Fruit fly (Drosophila melanogaster) whole organism, larva: ENCODE measurements around the gene Urm1.

Source experiments
- noc ChIP-seq: fragments of 200-800 bp; sonication (Bioruptor generic); optimal IDR thresholded peaks from 3 replicates; lab custom pipeline; 2019; ENCODE audit warnings: missing biosample characterization, mild to moderate bottlenecking, missing genetic modification characterization, moderate library complexity

The Urm1 gene

dm6 chr3L:7640297-7640696 lies at the start of gene Urm1:
Gene Urm1 (minus strand): TSS chr3L:7640446.
- no peak for TF ChIP-seq noc (tag; lab: Kevin White, UChicago)

- no peak for TF ChIP-seq noc (tag; lab: Kevin White, UChicago)
These were observed 14.1 kb upstream of the Urm1 start, which contains the start of gene CG7492 for dm6 chr3L:7654048-7654961. Gene CG7492 (minus strand): TSS chr3L:7654752.

dm6 chr3L:7650968-7651367 lies 10.7 kb upstream of the Urm1 start, which contains the start of gene PGRP-SD:
Gene PGRP-SD (plus strand): TSS chr3L:7651180.
- no peak for TF ChIP-seq noc (tag; lab: Kevin White, UChicago)

dm6 chr3L:7650248-7650647 lies 10.0 kb upstream of the Urm1 start, which contains the start of gene CG32373:
Gene CG32373 (plus strand): TSS chr3L:7650548.
- TF ChIP-seq noc (tag; lab: Kevin White, UChicago), result no peak

dm6 chr3L:7643562-7643961 lies 3.3 kb upstream of the Urm1 start:
- TF ChIP-seq noc (tag; lab: Kevin White, UChicago), result no peak

- no peak for TF ChIP-seq noc (tag; lab: Kevin White, UChicago)
These were observed 1.2 kb upstream of the Urm1 start, which contains the start of gene CG7506 for dm6 chr3L:7641467-7641866. Gene CG7506 (minus strand): TSS chr3L:7641648.

- no peak for TF ChIP-seq noc (tag; lab: Kevin White, UChicago)
These were observed 713 bp downstream of the Urm1 start for dm6 chr3L:7639533-7639932.

dm6 chr3L:7634743-7635469 lies 5.3 kb downstream of the Urm1 start:
- no peak for TF ChIP-seq noc (tag; lab: Kevin White, UChicago)

dm6 chr3L:7633619-7634018 lies 6.6 kb downstream of the Urm1 start:
- TF ChIP-seq noc (tag; lab: Kevin White, UChicago), result no peak

- TF ChIP-seq noc (tag; lab: Kevin White, UChicago), result no peak
These were observed 7.5 kb downstream of the Urm1 start for dm6 chr3L:7632540-7633263.

dm6 chr3L:7630047-7630446 lies 10.2 kb downstream of the Urm1 start:
- TF ChIP-seq noc (tag; lab: Kevin White, UChicago), result no peak

- no peak for TF ChIP-seq noc (tag; lab: Kevin White, UChicago)
These were observed 15.7 kb downstream of the Urm1 start for dm6 chr3L:7624561-7624960.

- no peak for TF ChIP-seq noc (tag; lab: Kevin White, UChicago)
These were observed 22.7 kb downstream of the Urm1 start for dm6 chr3L:7617436-7617979.

dm6 chr3L:7614226-7614625 lies 26.0 kb downstream of the Urm1 start:
- TF ChIP-seq noc (tag; lab: Kevin White, UChicago), result no peak

- TF ChIP-seq noc (tag; lab: Kevin White, UChicago), result no peak
These were observed 29.0 kb downstream of the Urm1 start for dm6 chr3L:7611229-7611628.
